Fruit fly (Drosophila melanogaster) whole organism, embryonic: ENCODE measurements around the gene CG31882.
A peak's percentile ranks its signal among the peaks of the same experiment; 100 is the strongest.

Experiments
- Atf-2 ChIP-seq: fragments of 200-800 bp; sonication (Bioruptor generic); optimal IDR thresholded peaks from 2 replicates; lab custom pipeline; 2016; ENCODE audit warnings: missing biosample characterization, missing genetic modification characterization
- Atf6 ChIP-seq: fragments of 200-800 bp; sonication (Bioruptor generic); IDR thresholded peaks from 2 replicates; pipeline ENCODE4 v1.3.6; 2022; ENCODE audit warnings: missing biosample characterization, missing genetic modification characterization
- B-H2 ChIP-seq: fragments of 200-800 bp; sonication (Bioruptor generic); optimal IDR thresholded peaks from 2 replicates; lab custom pipeline; 2018; ENCODE audit warnings: missing biosample characterization, mild to moderate bottlenecking, missing genetic modification characterization
- Bgb ChIP-seq: fragments of 200-800 bp; sonication (Bioruptor generic); IDR thresholded peaks from 2 replicates; pipeline ENCODE4 v1.3.6; 2022; ENCODE audit warnings: missing biosample characterization, missing genetic modification characterization; ENCODE audit not compliant: partially characterized antibody
- CG10321 ChIP-seq: fragments of 200-800 bp; sonication (Bioruptor generic); IDR thresholded peaks from 2 replicates; pipeline ENCODE4 v1.3.6; 2022; ENCODE audit warnings: missing biosample characterization, missing genetic modification characterization
- CG10654 ChIP-seq: fragments of 200-800 bp; sonication (Bioruptor generic); optimal IDR thresholded peaks from 2 replicates; lab custom pipeline; 2016; ENCODE audit warnings: missing biosample characterization, missing genetic modification characterization
- CG11456 ChIP-seq: fragments of 200-800 bp; sonication (Bioruptor generic); IDR thresholded peaks from 3 replicates; pipeline ENCODE4 v1.3.6; 2022; ENCODE audit warnings: missing biosample characterization, missing genetic modification characterization
- CG11695 ChIP-seq: fragments of 200-800 bp; sonication (Bioruptor generic); IDR thresholded peaks from 3 replicates; pipeline ENCODE4 v1.3.6; 2022; ENCODE audit warnings: missing biosample characterization, missing genetic modification characterization
- CG12299 ChIP-seq: fragments of 200-800 bp; sonication (Bioruptor generic); optimal IDR thresholded peaks from 2 replicates; lab custom pipeline; 2018; ENCODE audit warnings: missing biosample characterization, mild to moderate bottlenecking, missing genetic modification characterization
- CG14014 ChIP-seq: fragments of 200-800 bp; sonication (Bioruptor generic); IDR thresholded peaks from 2 replicates; pipeline ENCODE4 v1.3.6; 2022; ENCODE audit warnings: missing biosample characterization, missing genetic modification characterization
- CG14441 ChIP-seq: fragments of 200-800 bp; sonication (Bioruptor generic); IDR thresholded peaks from 2 replicates; pipeline ENCODE4 v1.3.6; 2022; ENCODE audit warnings: missing biosample characterization, missing genetic modification characterization
- CG15073 ChIP-seq: fragments of 200-800 bp; sonication (Bioruptor generic); optimal IDR thresholded peaks from 2 replicates; lab custom pipeline; 2016; ENCODE audit warnings: missing biosample characterization, missing genetic modification characterization
- CG17359 ChIP-seq: fragments of 200-800 bp; sonication (Bioruptor generic); optimal IDR thresholded peaks from 3 replicates; lab custom pipeline; 2018; ENCODE audit warnings: missing biosample characterization, mild to moderate bottlenecking, missing genetic modification characterization, moderate library complexity
- CG1792 ChIP-seq: fragments of 200-800 bp; sonication (Bioruptor generic); optimal IDR thresholded peaks from 2 replicates; lab custom pipeline; 2016; ENCODE audit warnings: missing biosample characterization, missing genetic modification characterization
- CG18599 ChIP-seq: fragments of 200-800 bp; sonication (Bioruptor generic); optimal IDR thresholded peaks from 3 replicates; lab custom pipeline; 2017; ENCODE audit warnings: missing biosample characterization, missing genetic modification characterization, mild to moderate bottlenecking, moderate library complexity, missing genetic modification reagents
- CG18764 ChIP-seq: fragments of 200-800 bp; sonication (Bioruptor generic); optimal IDR thresholded peaks from 3 replicates; lab custom pipeline; 2016; ENCODE audit warnings: missing biosample characterization, missing genetic modification characterization
- CG4617 ChIP-seq: fragments of 200-800 bp; sonication (Bioruptor generic); optimal IDR thresholded peaks from 3 replicates; lab custom pipeline; 2016; ENCODE audit warnings: missing biosample characterization, missing genetic modification characterization, borderline replicate concordance
- CG5953 ChIP-seq: fragments of 200-800 bp; sonication (Bioruptor generic); IDR thresholded peaks from 2 replicates; pipeline ENCODE4 v1.3.6; 2022; ENCODE audit warnings: missing biosample characterization, missing genetic modification characterization
- CG6813 ChIP-seq: fragments of 200-800 bp; sonication (Bioruptor generic); optimal IDR thresholded peaks from 2 replicates; lab custom pipeline; 2017; ENCODE audit warnings: missing biosample characterization, missing genetic modification characterization, mild to moderate bottlenecking, moderate library complexity, missing genetic modification reagents
- CG8281 ChIP-seq: fragments of 200-800 bp; sonication (Bioruptor generic); optimal IDR thresholded peaks from 2 replicates; lab custom pipeline; 2018; ENCODE audit warnings: missing biosample characterization, mild to moderate bottlenecking, missing genetic modification characterization, moderate library complexity
- CG9932 ChIP-seq: fragments of 200-800 bp; sonication (Bioruptor generic); IDR thresholded peaks from 2 replicates; pipeline ENCODE4 v1.3.6; 2022; ENCODE audit warnings: missing biosample characterization, missing genetic modification characterization
- Dbx ChIP-seq: fragments of 200-800 bp; sonication (Bioruptor generic); IDR thresholded peaks from 3 replicates; pipeline ENCODE4 v1.3.6; 2022; ENCODE audit warnings: missing biosample characterization, missing genetic modification characterization
- Dfd ChIP-seq, 2 experiments: fragments of >200 bp; optimal IDR thresholded peaks; 2 replicates each; lab custom pipeline; 2017; ENCODE audit warnings: missing biosample characterization in 2 of 2, missing genetic modification characterization in 2 of 2
- Dref ChIP-seq: fragments of 200-800 bp; sonication (Bioruptor generic); IDR thresholded peaks from 2 replicates; pipeline ENCODE4 v1.3.6; 2022; ENCODE audit warnings: missing biosample characterization, missing genetic modification characterization
- HLH3B ChIP-seq: fragments of 200-800 bp; sonication (Bioruptor generic); IDR thresholded peaks from 2 replicates; pipeline ENCODE4 v1.3.6; 2022; ENCODE audit warnings: missing biosample characterization, missing genetic modification characterization
- Hmr ChIP-seq: fragments of 200-800 bp; sonication (Bioruptor generic); optimal IDR thresholded peaks from 3 replicates; lab custom pipeline; 2017; ENCODE audit warnings: mild to moderate bottlenecking, missing biosample characterization, missing genetic modification reagents, missing genetic modification characterization
- Kr ChIP-seq: fragments of 200-800 bp; sonication (Bioruptor generic); optimal IDR thresholded peaks from 2 replicates; lab custom pipeline; 2017; ENCODE audit warnings: missing biosample characterization, mild to moderate bottlenecking, missing genetic modification characterization
- MBD-R2 ChIP-seq: fragments of 200-800 bp; sonication (Bioruptor generic); IDR thresholded peaks from 2 replicates; pipeline ENCODE4 v1.3.6; 2022; ENCODE audit warnings: missing biosample characterization, missing genetic modification characterization
- Pdp1 ChIP-seq, 2 experiments: fragments of 200-800 bp; sonication (Bioruptor generic); optimal IDR thresholded peaks; 3 replicates each; lab custom pipeline; 2016; ENCODE audit warnings: missing biosample characterization in 2 of 2, missing genetic modification characterization in 2 of 2, mild to moderate bottlenecking in 1 of 2, moderate library complexity in 1 of 2
- Sin3A ChIP-seq: fragments of >200 bp; optimal IDR thresholded peaks from 2 replicates; lab custom pipeline; 2018
- Sox100B ChIP-seq: fragments of 200-800 bp; sonication (Bioruptor generic); optimal IDR thresholded peaks from 3 replicates; lab custom pipeline; 2018; ENCODE audit warnings: missing biosample characterization, mild to moderate bottlenecking, missing genetic modification characterization
- ab ChIP-seq: fragments of 200-800 bp; sonication (Bioruptor generic); optimal IDR thresholded peaks from 2 replicates; lab custom pipeline; 2016; ENCODE audit warnings: missing biosample characterization, missing genetic modification characterization
- chif ChIP-seq, 2 experiments: fragments of 200-800 bp; sonication (Bioruptor generic); optimal IDR thresholded peaks; 3 replicates each; lab custom pipeline; 2016; ENCODE audit warnings: missing biosample characterization in 2 of 2, missing genetic modification characterization in 2 of 2
- chn ChIP-seq: fragments of 200-800 bp; sonication (Bioruptor generic); optimal IDR thresholded peaks from 2 replicates; lab custom pipeline; 2016; ENCODE audit warnings: missing biosample characterization, missing genetic modification characterization
- ci ChIP-seq: fragments of 200-800 bp; sonication (Bioruptor generic); IDR thresholded peaks from 3 replicates; pipeline ENCODE4 v1.3.6; 2022; ENCODE audit warnings: missing biosample characterization, missing genetic modification characterization
- danr ChIP-seq: fragments of 200-800 bp; sonication (Bioruptor generic); IDR thresholded peaks from 2 replicates; pipeline ENCODE4 v1.3.6; 2022; ENCODE audit warnings: missing biosample characterization, missing genetic modification characterization
- dmrt11E ChIP-seq: fragments of 200-800 bp; sonication (Bioruptor generic); optimal IDR thresholded peaks from 3 replicates; lab custom pipeline; 2018; ENCODE audit warnings: missing biosample characterization, mild to moderate bottlenecking, missing genetic modification characterization, moderate library complexity
- ewg ChIP-seq: fragments of 200-800 bp; sonication (Bioruptor generic); optimal IDR thresholded peaks from 3 replicates; lab custom pipeline; 2017; ENCODE audit warnings: mild to moderate bottlenecking, missing biosample characterization, missing genetic modification reagents, missing genetic modification characterization
- gem ChIP-seq: fragments of 200-800 bp; sonication (Bioruptor generic); optimal IDR thresholded peaks from 2 replicates; lab custom pipeline; 2019; ENCODE audit warnings: missing biosample characterization, mild to moderate bottlenecking, missing genetic modification characterization, moderate library complexity
- grn ChIP-seq: fragments of 200-800 bp; sonication (Bioruptor generic); optimal IDR thresholded peaks from 3 replicates; lab custom pipeline; 2017; ENCODE audit warnings: missing biosample characterization, missing genetic modification characterization
- hkb ChIP-seq, 2 experiments: fragments of 200-800 bp in 1 of 2; fragments of >200 bp in 1 of 2; sonication (Bioruptor generic) in 1 of 2; IDR thresholded peaks in 1 of 2; optimal IDR thresholded peaks in 1 of 2; 2 replicates each; pipeline versions ENCODE4 v1.3.6 to Lab custom; 2017 to 2022; ENCODE audit warnings: missing biosample characterization in 1 of 2, missing genetic modification characterization in 1 of 2
- klu ChIP-seq: fragments of 200-800 bp; sonication (Bioruptor generic); IDR thresholded peaks from 2 replicates; pipeline ENCODE4 v1.3.6; 2022; ENCODE audit warnings: missing biosample characterization, missing genetic modification characterization
- kni ChIP-seq: fragments of 200-800 bp; sonication (Bioruptor generic); optimal IDR thresholded peaks from 3 replicates; lab custom pipeline; 2017; ENCODE audit warnings: mild to moderate bottlenecking, missing biosample characterization, missing genetic modification reagents, missing genetic modification characterization
- otp ChIP-seq: fragments of 200-800 bp; sonication (Bioruptor generic); IDR thresholded peaks from 3 replicates; pipeline ENCODE4, ENCODE4 v1.3.6; 2022; ENCODE audit warnings: missing biosample characterization, missing genetic modification characterization
- repo ChIP-seq: fragments of 200-800 bp; sonication (Bioruptor generic); optimal IDR thresholded peaks from 2 replicates; lab custom pipeline; 2016; ENCODE audit warnings: missing biosample characterization, missing genetic modification characterization
- run ChIP-seq: fragments of 200-800 bp; sonication (Bioruptor generic); optimal IDR thresholded peaks from 3 replicates; lab custom pipeline; 2018; ENCODE audit warnings: missing biosample characterization, mild to moderate bottlenecking, missing genetic modification characterization
- sr ChIP-seq: fragments of 200-800 bp; sonication (Bioruptor generic); IDR thresholded peaks from 3 replicates; pipeline ENCODE4 v1.3.6; 2022; ENCODE audit warnings: missing biosample characterization, missing genetic modification characterization
- trem ChIP-seq: fragments of 200-800 bp; optimal IDR thresholded peaks from 3 replicates; lab custom pipeline; 2019; ENCODE audit warnings: missing biosample characterization, mild to moderate bottlenecking, missing genetic modification characterization, moderate library complexity
- wdn ChIP-seq: fragments of 200-800 bp; sonication (Bioruptor generic); IDR thresholded peaks from 2 replicates; pipeline ENCODE4 v1.3.6; 2022; ENCODE audit warnings: missing biosample characterization, missing genetic modification characterization
- zfh1 ChIP-seq: fragments of 200-800 bp; sonication (Bioruptor generic); IDR thresholded peaks from 3 replicates; pipeline ENCODE4 v1.3.6; 2022; ENCODE audit warnings: missing biosample characterization, missing genetic modification characterization

The CG31882 gene

DNA sequence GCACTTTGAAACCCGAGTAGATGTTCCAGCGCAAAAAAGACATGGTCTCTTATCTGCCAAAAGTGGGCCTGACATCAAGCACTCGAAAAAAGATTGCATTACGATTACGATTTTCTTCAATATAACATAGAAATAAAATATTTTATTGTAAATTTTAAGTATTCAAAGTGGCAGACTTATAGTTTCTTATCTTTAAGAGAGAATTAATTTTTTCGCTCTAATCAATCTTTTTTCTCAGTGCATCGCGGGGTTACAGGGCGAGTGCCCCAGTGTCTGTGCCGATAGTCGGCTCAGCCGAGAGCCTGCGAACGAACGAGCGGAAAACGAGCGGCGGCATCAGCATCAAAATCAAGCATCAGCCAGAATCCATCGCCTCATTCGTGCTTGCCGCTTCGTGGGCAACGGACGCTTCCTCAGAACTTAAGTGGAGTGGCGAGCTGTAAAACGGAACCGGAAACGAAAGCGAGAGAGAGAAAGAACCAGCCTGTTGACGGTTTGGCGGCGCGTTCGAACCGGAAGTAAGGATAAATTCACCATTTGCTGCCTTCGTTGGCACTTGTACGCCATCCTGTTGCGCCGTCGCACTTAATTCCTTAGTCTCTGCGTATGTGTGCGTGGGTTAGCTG is 8.8 kb upstream of the CG31882 start, which contains the start of gene Apoltp (continued):
- TF ChIP-seq CG10654 (GFP tag; lab: Kevin White, UChicago) (peak; percentile 37), Pdp1 (GFP tag; optimal IDR thresholded peaks at IDR 0.05; lab: Kevin White, UChicago) (peak in 1 of 2 experiments; percentile 30), HLH3B (GFP tag; lab: Robert Waterston, UW) (peak; percentile 79; the same call in 1 of the 2 replicates), chif (GFP tag; optimal IDR thresholded peaks at IDR 0.05; lab: Kevin White, UChicago) (no peak), Dbx (GFP tag; lab: Robert Waterston, UW) (peak; percentile 77; the same call in 1 of the 3 replicates), gem (tag; lab: Kevin White, UChicago) (peak; percentile 75), hkb (optimal IDR thresholded peaks at IDR 0.05; lab: Kevin White, UChicago) (no peak), hkb (GFP tag; IDR thresholded peaks at IDR 0.05; lab: Robert Waterston, UW) (peak; percentile 81), CG4617 (GFP tag; lab: Kevin White, UChicago) (no peak), ci (GFP tag; lab: Robert Waterston, UW) (peak; percentile 59; the same call in 2 of the 3 replicates), CG11456 (GFP tag; lab: Robert Waterston, UW) (peak; percentile 73), wdn (GFP tag; lab: Robert Waterston, UW) (peak; percentile 60), run (tag; lab: Kevin White, UChicago) (peak; percentile 39), dmrt11E (peak; percentile 23), Sin3A (lab: Kevin White, UChicago) (no peak), CG11695 (GFP tag; lab: Robert Waterston, UW) (peak; percentile 77), ewg (GFP tag; lab: Kevin White, UChicago) (no peak), ab (GFP tag; lab: Kevin White, UChicago) (no peak), trem (tag; lab: Kevin White, UChicago) (peak; percentile 52), CG6813 (GFP tag; lab: Kevin White, UChicago) (peak; percentile 62), CG8281 (tag; lab: Kevin White, UChicago) (peak; percentile 19), otp (GFP tag; lab: Robert Waterston, UW) (0 out of 3 replicates have a peak, but pooled peaks have one; percentile 20), CG18599 (GFP tag; lab: Kevin White, UChicago) (peak; percentile 96), Dfd (GFP tag; optimal IDR thresholded peaks at IDR 0.05; lab: Kevin White, UChicago) (no peak), CG12299 (no peak), MBD-R2 (GFP tag; lab: Robert Waterston, UW) (peak; percentile 46; the same call in 1 of the 2 replicates), chn (no peak), CG15073 (GFP tag; lab: Kevin White, UChicago) (no peak)

DNA sequence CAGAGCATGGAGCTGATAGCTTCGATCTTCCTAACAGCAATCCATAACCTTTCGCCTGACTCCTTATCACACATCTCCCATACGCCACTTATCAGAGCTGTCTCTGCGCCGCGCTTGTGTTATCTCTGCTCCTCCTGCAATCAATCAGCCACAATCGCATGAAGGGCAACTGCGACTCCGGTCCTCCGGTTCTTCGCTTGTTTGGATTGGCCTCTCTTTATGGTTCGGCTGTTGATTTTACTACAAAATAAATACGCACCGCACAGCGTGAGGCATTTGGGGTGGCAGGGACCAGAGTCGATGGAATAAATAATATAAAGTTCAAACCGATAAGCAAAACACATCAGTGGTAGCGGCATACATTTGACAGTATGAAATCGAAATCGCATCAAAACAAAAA is 8.0 kb upstream of the CG31882 start:
- TF ChIP-seq Atf6 (GFP tag; lab: Robert Waterston, UW) = peak; percentile 19; the same call in 1 of the 2 replicates
- peak; percentile 86 for TF ChIP-seq kni (GFP tag; lab: Kevin White, UChicago)
- TF ChIP-seq CG1792 (GFP tag; lab: Kevin White, UChicago) = peak; percentile 85
- peak; percentile 97 for TF ChIP-seq grn (GFP tag; lab: Kevin White, UChicago)
- peak; percentile 64; the same call in 2 of the 3 replicates for TF ChIP-seq sr (GFP tag; lab: Robert Waterston, UW)
- no peak for TF ChIP-seq Dref (GFP tag; lab: Robert Waterston, UW)
- no peak for TF ChIP-seq klu (GFP tag; lab: Robert Waterston, UW)
- peak; percentile 45; the same call in 1 of the 2 replicates for TF ChIP-seq CG14014 (GFP tag; lab: Robert Waterston, UW)
- TF ChIP-seq CG9932 (GFP tag; lab: Robert Waterston, UW) = peak; percentile 41; the same call in 1 of the 2 replicates
- no peak for TF ChIP-seq CG14441 (GFP tag; lab: Robert Waterston, UW)
- TF ChIP-seq CG18764 (GFP tag; lab: Kevin White, UChicago) = peak; percentile 33
- TF ChIP-seq CG10321 (GFP tag; lab: Robert Waterston, UW) = no peak
- no peak for TF ChIP-seq B-H2 (GFP tag; lab: Kevin White, UChicago)
- TF ChIP-seq Sox100B (GFP tag; lab: Kevin White, UChicago) = peak; percentile 57
- TF ChIP-seq Atf-2 (GFP tag; lab: Kevin White, UChicago) = peak; percentile 33
- TF ChIP-seq zfh1 (GFP tag; lab: Robert Waterston, UW) = peak; percentile 89
- no peak for TF ChIP-seq CG5953 (GFP tag; lab: Robert Waterston, UW)
- TF ChIP-seq Kr (GFP tag; lab: Kevin White, UChicago) = peak; percentile 82
- peak; percentile 42 for TF ChIP-seq danr (GFP tag; lab: Robert Waterston, UW)
- TF ChIP-seq Hmr (GFP tag; lab: Kevin White, UChicago) = peak; percentile 41
- peak; percentile 71 for TF ChIP-seq CG17359 (tag; lab: Kevin White, UChicago)
- TF ChIP-seq repo = peak; percentile 25
- TF ChIP-seq Bgb (GFP tag; lab: Robert Waterston, UW) = no peak
